Worm (Caenorhabditis elegans): Measurements from ENCODE around the gene T08B1.1.

DNA sequence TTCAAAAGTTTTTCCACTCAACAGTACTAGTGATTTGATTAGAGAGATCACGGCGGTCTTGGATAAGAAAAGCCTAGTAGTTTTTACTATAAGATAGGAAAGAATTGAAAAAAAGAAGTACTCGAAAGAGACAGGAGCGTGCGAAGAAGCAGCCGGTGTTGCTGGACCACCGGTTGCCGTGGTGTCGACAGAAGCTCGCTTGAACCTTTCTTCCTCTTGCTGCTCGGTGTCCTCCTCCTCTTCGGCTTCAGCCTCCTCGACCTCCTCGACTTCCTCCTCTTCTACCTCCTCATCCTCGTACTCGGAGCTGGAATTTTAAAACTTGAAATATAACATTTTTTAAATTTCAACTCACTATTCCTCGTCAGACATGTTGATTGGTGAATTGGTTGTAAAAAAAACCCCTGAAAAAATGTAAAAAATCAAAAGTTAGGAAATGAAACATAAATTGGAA, 5.7 kb upstream of the T08B1.1 start, which contains the start of gene tnt-4:
- no peak for TF ChIP-seq W03F9.2 (tag; optimal IDR thresholded peaks at IDR 0.05)
- no peak for TF ChIP-seq him-1 (tag; optimal IDR thresholded peaks at IDR 0.05)

Data from whole organism, L4/young adult.